Fruit fly (Drosophila melanogaster) whole organism: ENCODE data around the gene CG14990.

Experiments
- CG8478 ChIP-seq: fragments of >200 bp; optimal IDR thresholded peaks from 2 replicates; lab custom pipeline; 2018; ENCODE audit warnings: inconsistent platforms
- EcR ChIP-seq, 2 experiments: fragments of >200 bp; optimal IDR thresholded peaks; 2 replicates each; lab custom pipeline; 2017; ENCODE audit warnings: missing biosample characterization in 2 of 2, missing genetic modification characterization in 2 of 2, missing genetic modification reagents in 2 of 2
- pan ChIP-seq: fragments of >200 bp; optimal IDR thresholded peaks from 2 replicates; lab custom pipeline; 2017
- psq ChIP-seq: fragments of >200 bp; optimal IDR thresholded peaks from 2 replicates; lab custom pipeline; 2017
- usp ChIP-seq: fragments of >200 bp; optimal IDR thresholded peaks from 2 replicates; lab custom pipeline; 2017; ENCODE audit warnings: missing biosample characterization, missing genetic modification characterization, mixed read lengths

- no peak for TF ChIP-seq psq (lab: Kevin White, UChicago)
- no peak for TF ChIP-seq EcR (GFP tag; optimal IDR thresholded peaks at IDR 0.05; lab: Kevin White, UChicago)
- no peak for TF ChIP-seq usp (GFP tag; lab: Kevin White, UChicago)
- TF ChIP-seq CG8478 (lab: Kevin White, UChicago): no peak
- no peak for TF ChIP-seq pan (lab: Kevin White, UChicago)
Measured at dm6 chr3L:4118339-4118738, 25.3 kb downstream of the CG14990 start.
